Worm (Caenorhabditis elegans): ENCODE data around the gene irld-52.

Gene irld-52

ce11 chrV:15766122-15766594 is 13.3 kb upstream of the irld-52 start, which contains the start of the genes haf-3 and F57A10.2 (continued):
- TF ChIP-seq snpc-1.1 (tag; optimal IDR thresholded peaks at IDR 0.05; ENCODE audit: insufficient read depth) (peak; percentile 46), nhr-80 (tag; optimal IDR thresholded peaks at IDR 0.05) (peak; percentile 28), sea-2 (GFP tag; IDR thresholded peaks at IDR 0.05) (no peak), ceh-40 (GFP tag; IDR thresholded peaks at IDR 0.05) (no peak), hlh-26 (GFP tag; conservative IDR thresholded peaks at IDR 0.05) (no peak), ztf-22 (GFP tag; optimal IDR thresholded peaks at IDR 0.05) (no peak), fkh-3 (tag; optimal IDR thresholded peaks at IDR 0.05) (no peak), lsy-27 (tag; optimal IDR thresholded peaks at IDR 0.05; ENCODE audit: borderline replicate concordance, insufficient read depth) (no peak), tlf-1 (GFP tag; optimal IDR thresholded peaks at IDR 0.05) (peak; percentile 88), Y53F4B.3 (GFP tag; IDR thresholded peaks at IDR 0.05) (no peak), F23B12.7 (tag; optimal IDR thresholded peaks at IDR 0.05; ENCODE audit: insufficient read depth) (peak; percentile 86), madf-3 (GFP tag; IDR thresholded peaks at IDR 0.05) (peak; percentile 81; the same call in 1 of the 2 replicates), let-526 (GFP tag; IDR thresholded peaks at IDR 0.05) (0 out of 2 replicates have a peak, but pooled peaks have one; percentile 32), him-1 (tag; optimal IDR thresholded peaks at IDR 0.05) (peak; percentile 65), attf-3 (GFP tag; conservative IDR thresholded peaks at IDR 0.05) (peak; percentile 70), nhr-27 (tag; optimal IDR thresholded peaks at IDR 0.05) (no peak), ama-1 (optimal IDR thresholded peaks at IDR 0.05) (no peak), ama-1 (GFP tag; optimal IDR thresholded peaks at IDR 0.05) (no peak), F33H1.4 (GFP tag; IDR thresholded peaks at IDR 0.05) (peak; percentile 68), sdz-38 (tag; optimal IDR thresholded peaks at IDR 0.05) (no peak), ceh-100 (GFP tag; IDR thresholded peaks at IDR 0.05) (peak; percentile 86), T07F8.4 (tag; optimal IDR thresholded peaks at IDR 0.05) (no peak), attf-6 (GFP tag; IDR thresholded peaks at IDR 0.05) (peak; percentile 84), madf-8 (GFP tag; conservative IDR thresholded peaks at IDR 0.05) (peak; percentile 62), mel-28 (tag; optimal IDR thresholded peaks at IDR 0.05; ENCODE audit: borderline replicate concordance) (no peak), let-607 (tag; optimal IDR thresholded peaks at IDR 0.05) (peak in 1 of 2 experiments; percentile 71), athp-1 (tag; optimal IDR thresholded peaks at IDR 0.05) (no peak), B0019.2 (GFP tag; conservative IDR thresholded peaks at IDR 0.05) (no peak), madf-10 (tag; optimal IDR thresholded peaks at IDR 0.05) (peak; percentile 38), pha-4 (tag; optimal IDR thresholded peaks at IDR 0.05) (peak; percentile 86), D2030.7 (GFP tag; IDR thresholded peaks at IDR 0.05) (peak; percentile 83), hmg-1.2 (GFP tag; IDR thresholded peaks at IDR 0.05) (peak; percentile 57), egl-44 (GFP tag; IDR thresholded peaks at IDR 0.05) (no peak), nhr-90 (tag; optimal IDR thresholded peaks at IDR 0.05) (no peak), somi-1 (GFP tag; optimal IDR thresholded peaks at IDR 0.05) (peak; percentile 31), ztf-18 (tag; optimal IDR thresholded peaks at IDR 0.05) (peak; percentile 98), bed-1 (GFP tag; IDR thresholded peaks at IDR 0.05) (no peak), ztf-26 (tag; optimal IDR thresholded peaks at IDR 0.05) (peak; percentile 51), K12H6.12 (tag; optimal IDR thresholded peaks at IDR 0.05) (peak; percentile 60), rec-8 (tag; optimal IDR thresholded peaks at IDR 0.05) (no peak), aptf-2 (GFP tag; conservative IDR thresholded peaks at IDR 0.05) (no peak), F22D6.2 (tag; optimal IDR thresholded peaks at IDR 0.05) (peak; percentile 12), Y53G8AR.9 (GFP tag; conservative IDR thresholded peaks at IDR 0.05) (peak; percentile 91), unc-130 (GFP tag; optimal IDR thresholded peaks at IDR 0.05) (no peak), K11D2.4 (GFP tag; IDR thresholded peaks at IDR 0.05) (peak; percentile 81), lag-1 (GFP tag; IDR thresholded peaks at IDR 0.05) (no peak), F57A8.1 (GFP tag; optimal IDR thresholded peaks at IDR 0.05) (no peak), B0336.3 (GFP tag; IDR thresholded peaks at IDR 0.05) (peak; percentile 86)
